Worm (Caenorhabditis elegans) whole organism, L2 larva: Measurements from ENCODE around the gene lin-42.

Source experiments
- ceh-82 ChIP-seq: fragments of 150-350 bp; optimal IDR thresholded peaks from 2 replicates; lab custom pipeline; 2014; ENCODE audit warnings: missing biosample characterization, missing genetic modification characterization
- unc-62 ChIP-seq: fragments of 150-350 bp; optimal IDR thresholded peaks from 2 replicates; lab custom pipeline; 2014; ENCODE audit warnings: missing biosample characterization, missing genetic modification reagents, missing genetic modification characterization

ce11 chrII:1245783-1246182 lies 6.4 kb downstream of the lin-42 start:
- TF ChIP-seq ceh-82 (tag; lab: Kevin White, UChicago) (no peak), unc-62 (no peak)
